Fruit fly (Drosophila melanogaster): ENCODE measurements around the gene GlcAT-S.

- TF ChIP-seq kay (GFP tag; optimal IDR thresholded peaks at IDR 0.05) = no peak
- no peak for TF ChIP-seq Doc3 (GFP tag; IDR thresholded peaks at IDR 0.05; ENCODE audit: partially characterized antibody)
- TF ChIP-seq tap (tag; optimal IDR thresholded peaks at IDR 0.05) = no peak
- TF ChIP-seq Awh (GFP tag; IDR thresholded peaks at IDR 0.05) = no peak
- no peak for TF ChIP-seq slp2 (GFP tag; optimal IDR thresholded peaks at IDR 0.05)
- TF ChIP-seq CG13296 (GFP tag; optimal IDR thresholded peaks at IDR 0.05) = peak; percentile 40
- no peak for TF ChIP-seq CG11398 (GFP tag; optimal IDR thresholded peaks at IDR 0.05)
- no peak for TF ChIP-seq hbn (GFP tag; IDR thresholded peaks at IDR 0.05; ENCODE audit: partially characterized antibody)
- TF ChIP-seq CG9797 (GFP tag; optimal IDR thresholded peaks at IDR 0.05) = peak; percentile 86
- TF ChIP-seq dan (GFP tag; IDR thresholded peaks at IDR 0.05) = no peak
- peak; percentile 1 for TF ChIP-seq B-H2 (GFP tag; optimal IDR thresholded peaks at IDR 0.05)
- TF ChIP-seq Dll (GFP tag; IDR thresholded peaks at IDR 0.05; ENCODE audit: partially characterized antibody) = no peak
- no peak for TF ChIP-seq Rx (GFP tag; IDR thresholded peaks at IDR 0.05)
Measured at dm6 chr2L:9576269-9576933, 39.9 kb upstream of the GlcAT-S start, which contains the start of gene Mtpalpha.

Measured in whole organism, embryonic.